Fruit fly (Drosophila melanogaster): Measurements from ENCODE around the gene eIF4E5.

- TF ChIP-seq usp (GFP tag; optimal IDR thresholded peaks at IDR 0.05) (no peak), psq (optimal IDR thresholded peaks at IDR 0.05) (no peak), pan (optimal IDR thresholded peaks at IDR 0.05) (no peak), Dll (optimal IDR thresholded peaks at IDR 0.05) (no peak), EcR (GFP tag; optimal IDR thresholded peaks at IDR 0.05) (no peak)
These were observed 17.3 kb downstream of the eIF4E5 start, which contains the start of the genes pbl and CG8281 for dm6 chr3L:7911765-7912556.

Data from whole organism.